Comparison of ENCODE assay signal across 6 worm cellular contexts in genomic region chrX:10053742-10054409, ce11.
A peak's percentile ranks its signal among the peaks of the same experiment; 100 is the strongest.
TF ChIP-seq lines count a peak whose summit lies in the region.

Gene cbs-1 (plus strand): TSS chrX:10054275.

TF ChIP-seq in whole organism, L1 larva, 84 proteins besides CTCF, POLR2A, EP300 and RAD21:
- TF ChIP-seq elt-2 (tag; optimal IDR thresholded peaks at IDR 0.05; lab: Kevin White, UChicago) = peak; percentile 71
- no peak for TF ChIP-seq efl-1 (optimal IDR thresholded peaks at IDR 0.05; lab: Kevin White, UChicago)
- peak in 1 of 2 experiments; percentile 64 for TF ChIP-seq efl-1 (GFP tag; optimal IDR thresholded peaks at IDR 0.05 in 1 of 2; lab: Kevin White, UChicago)
- peak; percentile 57 for TF ChIP-seq nhr-20 (tag; optimal IDR thresholded peaks at IDR 0.05; lab: Kevin White, UChicago)
- TF ChIP-seq nhr-90 (tag; optimal IDR thresholded peaks at IDR 0.05; lab: Kevin White, UChicago; ENCODE audit: poor library complexity) = no peak
- peak in 1 of 6 experiments; percentile 2 for TF ChIP-seq elt-3 (tag; optimal IDR thresholded peaks at IDR 0.05; lab: Kevin White, UChicago)
- no peak for TF ChIP-seq ztf-4 (tag; optimal IDR thresholded peaks at IDR 0.05; lab: Kevin White, UChicago)
- peak; percentile 46 for TF ChIP-seq lin-14 (GFP tag; optimal IDR thresholded peaks at IDR 0.05; lab: Kevin White, UChicago)
- TF ChIP-seq nhr-71 (tag; optimal IDR thresholded peaks at IDR 0.05; lab: Kevin White, UChicago) = peak; percentile 35
- TF ChIP-seq lir-3 (tag; optimal IDR thresholded peaks at IDR 0.05; lab: Kevin White, UChicago; ENCODE audit: poor library complexity) = no peak
- no peak for TF ChIP-seq mep-1 (tag; optimal IDR thresholded peaks at IDR 0.05; lab: Kevin White, UChicago)
- peak; percentile 16 for TF ChIP-seq snu-23 (GFP tag; optimal IDR thresholded peaks at IDR 0.05; lab: Kevin White, UChicago)
- peak; percentile 58 for TF ChIP-seq nhr-85 (tag; lab: Kevin White, UChicago)
- no peak for TF ChIP-seq ama-1 (optimal IDR thresholded peaks at IDR 0.05; lab: Kevin White, UChicago)

TF ChIP-seq in whole organism, L2 larva, 48 proteins besides CTCF, POLR2A, EP300 and RAD21 (continues in another document):
- no peak for TF ChIP-seq nhr-77 (tag; optimal IDR thresholded peaks at IDR 0.05; lab: Kevin White, UChicago)
- no peak for TF ChIP-seq F13H6.1 (tag; optimal IDR thresholded peaks at IDR 0.05; lab: Kevin White, UChicago)
- peak; percentile 65 for TF ChIP-seq fos-1 (tag; optimal IDR thresholded peaks at IDR 0.05; lab: Kevin White, UChicago)
- TF ChIP-seq C34F6.9 (tag; optimal IDR thresholded peaks at IDR 0.05; lab: Kevin White, UChicago) = no peak
- no peak for TF ChIP-seq zag-1 (tag; optimal IDR thresholded peaks at IDR 0.05; lab: Kevin White, UChicago)
- TF ChIP-seq alr-1 (tag; optimal IDR thresholded peaks at IDR 0.05; lab: Kevin White, UChicago) = no peak
- TF ChIP-seq nhr-11 (tag; optimal IDR thresholded peaks at IDR 0.05; lab: Kevin White, UChicago) = no peak
- TF ChIP-seq aly-2 (tag; optimal IDR thresholded peaks at IDR 0.05; lab: Kevin White, UChicago) = no peak
- peak; percentile 18 for TF ChIP-seq ama-1 (optimal IDR thresholded peaks at IDR 0.05; lab: Kevin White, UChicago)
- no peak for TF ChIP-seq elt-1 (tag; optimal IDR thresholded peaks at IDR 0.05; lab: Kevin White, UChicago)
- no peak for TF ChIP-seq sma-3 (GFP tag; optimal IDR thresholded peaks at IDR 0.05; lab: Kevin White, UChicago)
- no peak for TF ChIP-seq ZK546.5 (tag; optimal IDR thresholded peaks at IDR 0.05; lab: Kevin White, UChicago)
- TF ChIP-seq unc-62 (GFP tag; optimal IDR thresholded peaks at IDR 0.05; lab: Kevin White, UChicago) = no peak
- TF ChIP-seq sma-9 (GFP tag; optimal IDR thresholded peaks at IDR 0.05; lab: Kevin White, UChicago) = peak; percentile 17
- no peak for TF ChIP-seq sma-9 (tag; optimal IDR thresholded peaks at IDR 0.05; lab: Kevin White, UChicago)
- TF ChIP-seq ceh-82 (tag; optimal IDR thresholded peaks at IDR 0.05; lab: Kevin White, UChicago) = no peak
- TF ChIP-seq nhr-21 (tag; optimal IDR thresholded peaks at IDR 0.05; lab: Kevin White, UChicago) = no peak

TF ChIP-seq in whole organism, L3 larva, 47 proteins besides CTCF, POLR2A, EP300 and RAD21:
- peak; percentile 53 for TF ChIP-seq pqm-1 (tag; optimal IDR thresholded peaks at IDR 0.05; lab: Kevin White, UChicago)
- TF ChIP-seq elt-2 (tag; optimal IDR thresholded peaks at IDR 0.05; lab: Kevin White, UChicago) = peak; percentile 88
- TF ChIP-seq nhr-28 (tag; optimal IDR thresholded peaks at IDR 0.05; lab: Kevin White, UChicago) = no peak
- peak; percentile 27 for TF ChIP-seq elt-1 (tag; optimal IDR thresholded peaks at IDR 0.05; lab: Kevin White, UChicago)
- TF ChIP-seq pha-4 (tag; optimal IDR thresholded peaks at IDR 0.05; lab: Kevin White, UChicago) = peak; percentile 19
- TF ChIP-seq nhr-25 (tag; optimal IDR thresholded peaks at IDR 0.05; lab: Kevin White, UChicago) = peak; percentile 38

TF ChIP-seq in whole organism, L4 larva, 104 proteins besides CTCF, POLR2A, EP300 and RAD21 (continues in another document):
- TF ChIP-seq unc-62 (GFP tag; optimal IDR thresholded peaks at IDR 0.05 in 1 of 2; lab: Kevin White, UChicago) (peak in 1 of 2 experiments; percentile 86), unc-62 (tag; optimal IDR thresholded peaks at IDR 0.05; lab: Kevin White, UChicago) (no peak), lin-38 (GFP tag; IDR thresholded peaks at IDR 0.05; lab: Robert Waterston, UW) (no peak), nhr-11 (tag; optimal IDR thresholded peaks at IDR 0.05; lab: Kevin White, UChicago) (no peak), pha-4 (GFP tag; IDR thresholded peaks at IDR 0.05; lab: Robert Waterston, UW) (no peak), pha-4 (tag; optimal IDR thresholded peaks at IDR 0.05; lab: Kevin White, UChicago) (no peak), madf-5 (GFP tag; IDR thresholded peaks at IDR 0.05; lab: Robert Waterston, UW) (no peak), daf-16 (GFP tag; optimal IDR thresholded peaks at IDR 0.05; lab: Kevin White, UChicago) (no peak), daf-16 (tag; optimal IDR thresholded peaks at IDR 0.05; lab: Kevin White, UChicago) (peak; percentile 82), F44E2.7 (GFP tag; IDR thresholded peaks at IDR 0.05; lab: Robert Waterston, UW) (no peak), nhr-111 (GFP tag; optimal IDR thresholded peaks at IDR 0.05; lab: Kevin White, UChicago) (no peak), dmd-6 (GFP tag; IDR thresholded peaks at IDR 0.05; lab: Robert Waterston, UW) (peak; percentile 15; the same call in 1 of the 2 replicates), ztf-11 (tag; optimal IDR thresholded peaks at IDR 0.05; lab: Kevin White, UChicago) (no peak), nhr-42 (GFP tag; IDR thresholded peaks at IDR 0.05; lab: Robert Waterston, UW) (no peak), ceh-32 (tag; optimal IDR thresholded peaks at IDR 0.05; lab: Kevin White, UChicago; ENCODE audit: poor library complexity) (no peak), mdt-29 (GFP tag; IDR thresholded peaks at IDR 0.05; lab: Robert Waterston, UW) (no peak), daf-8 (GFP tag; IDR thresholded peaks at IDR 0.05; lab: Robert Waterston, UW) (no peak), daf-12 (tag; optimal IDR thresholded peaks at IDR 0.05; lab: Kevin White, UChicago) (no peak), php-3 (GFP tag; IDR thresholded peaks at IDR 0.05; lab: Robert Waterston, UW) (peak; percentile 89), jun-1 (tag; optimal IDR thresholded peaks at IDR 0.05; lab: Kevin White, UChicago) (no peak), nhr-102 (tag; optimal IDR thresholded peaks at IDR 0.05; lab: Kevin White, UChicago) (no peak)

TF ChIP-seq in whole organism, late embryonic, 69 proteins besides CTCF, POLR2A, EP300 and RAD21:
- no peak for TF ChIP-seq unc-42 (tag; optimal IDR thresholded peaks at IDR 0.05; lab: Kevin White, UChicago)
- TF ChIP-seq elt-2 (tag; optimal IDR thresholded peaks at IDR 0.05; lab: Kevin White, UChicago) = peak; percentile 57

TF ChIP-seq in whole organism, young adult, 124 proteins besides CTCF, POLR2A, EP300 and RAD21:
- TF ChIP-seq Y53G8AR.9 (GFP tag; conservative IDR thresholded peaks at IDR 0.05; lab: Robert Waterston, UW) (no peak), nhr-80 (tag; optimal IDR thresholded peaks at IDR 0.05; lab: Kevin White, UChicago) (peak; percentile 9)
